Worm (Caenorhabditis elegans): Measurements from ENCODE around the gene ceh-53.

ceh-53 gene

ce11 chrIV:3524584-3525020 is 26.6 kb downstream of the ceh-53 start (continued):
- TF ChIP-seq elt-1 (tag; optimal IDR thresholded peaks at IDR 0.05) (no peak), egl-27 (tag; optimal IDR thresholded peaks at IDR 0.05) (no peak), alr-1 (tag; optimal IDR thresholded peaks at IDR 0.05) (no peak)

DNA sequence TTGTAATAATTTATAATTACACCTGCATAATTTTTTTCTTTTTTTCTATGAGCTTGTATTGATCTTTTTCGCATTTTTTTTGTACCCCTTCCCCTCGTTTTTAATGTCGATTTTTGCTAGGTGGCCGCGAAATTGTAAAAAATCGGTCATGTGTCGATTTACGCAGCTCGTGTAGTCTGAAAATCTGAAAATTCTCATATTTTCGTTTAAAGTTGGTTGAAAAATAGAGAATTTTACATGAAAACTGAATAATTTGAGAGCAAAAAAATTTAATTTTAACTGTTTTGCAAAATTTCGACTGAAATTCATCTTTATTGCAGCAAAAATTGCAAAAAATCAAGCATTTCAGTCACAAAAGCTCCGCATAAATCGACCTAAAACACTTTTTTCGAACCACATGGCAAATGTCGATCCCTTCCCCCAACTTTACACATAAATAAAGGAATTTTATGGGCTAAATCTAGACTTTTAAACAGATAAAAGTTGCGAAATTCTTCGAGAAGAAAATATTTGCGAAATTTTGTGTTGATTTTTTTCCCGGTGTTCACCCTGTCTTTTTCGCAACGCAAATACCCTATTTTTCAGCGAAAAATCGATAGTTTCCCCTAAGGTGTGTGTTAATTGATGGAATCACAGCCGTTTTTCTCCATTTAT is 28.3 kb downstream of the ceh-53 start:
- TF ChIP-seq unc-55 (GFP tag; optimal IDR thresholded peaks at IDR 0.05) (peak; percentile 6), snpc-4 (tag; optimal IDR thresholded peaks at IDR 0.05) (no peak), zag-1 (tag; optimal IDR thresholded peaks at IDR 0.05) (no peak), lsy-2 (tag; optimal IDR thresholded peaks at IDR 0.05) (peak in 1 of 2 experiments; percentile 8), ama-1 (optimal IDR thresholded peaks at IDR 0.05) (no peak)

DNA sequence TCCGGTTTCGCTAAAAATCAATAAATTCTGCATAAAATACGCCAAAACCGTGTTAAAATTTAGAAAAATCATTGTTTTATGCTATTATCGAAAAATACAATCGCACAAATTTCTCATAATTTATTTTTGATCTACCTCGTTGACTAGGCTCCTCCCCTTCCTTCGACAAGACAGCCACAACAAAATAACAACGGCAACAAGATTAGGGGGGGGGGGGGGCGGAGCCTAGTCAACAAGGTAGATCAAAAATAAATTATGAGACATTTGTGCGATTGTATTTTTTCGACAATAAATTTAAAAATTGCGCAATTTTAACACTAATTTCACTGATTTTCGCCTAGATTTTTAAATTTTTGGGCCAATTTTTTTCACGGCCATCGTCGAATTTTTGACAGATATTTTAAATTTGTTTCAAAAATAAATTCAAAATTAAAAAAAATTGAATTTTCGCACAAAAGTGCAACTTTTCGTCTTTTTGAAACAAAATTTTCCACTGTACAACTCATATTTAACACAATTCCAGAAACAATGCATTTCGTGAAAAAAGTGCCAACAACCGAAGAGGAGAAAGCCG is 28.9 kb downstream of the ceh-53 start, which contains the start of gene M57.2:
Gene M57.2 (plus strand): TSS at position 524 of the 574 bp plus-strand sequence.
- no peak for TF ChIP-seq nhr-237 (tag; optimal IDR thresholded peaks at IDR 0.05)
- no peak for TF ChIP-seq ceh-82 (tag; optimal IDR thresholded peaks at IDR 0.05)
- no peak for TF ChIP-seq nhr-23 (tag; optimal IDR thresholded peaks at IDR 0.05)
- TF ChIP-seq F13H6.1 (tag; optimal IDR thresholded peaks at IDR 0.05): no peak

ce11 chrIV:3527878-3528277 is 29.9 kb downstream of the ceh-53 start:
- no peak for TF ChIP-seq mab-5 (tag; optimal IDR thresholded peaks at IDR 0.05)
- TF ChIP-seq unc-39 (tag; optimal IDR thresholded peaks at IDR 0.05): no peak
- TF ChIP-seq elt-3 (tag; optimal IDR thresholded peaks at IDR 0.05): no peak
- no peak for TF ChIP-seq nhr-6 (tag; optimal IDR thresholded peaks at IDR 0.05)
- TF ChIP-seq ceh-82 (tag; optimal IDR thresholded peaks at IDR 0.05): no peak
- no peak for TF ChIP-seq unc-62 (GFP tag; optimal IDR thresholded peaks at IDR 0.05)
- TF ChIP-seq alr-1 (tag; optimal IDR thresholded peaks at IDR 0.05): no peak
- TF ChIP-seq C34F6.9 (tag; optimal IDR thresholded peaks at IDR 0.05): no peak
- TF ChIP-seq nhr-11 (tag; optimal IDR thresholded peaks at IDR 0.05): no peak
- TF ChIP-seq sma-3 (GFP tag; optimal IDR thresholded peaks at IDR 0.05): no peak
- TF ChIP-seq sma-9 (GFP tag; optimal IDR thresholded peaks at IDR 0.05): no peak
- TF ChIP-seq sma-9 (tag; optimal IDR thresholded peaks at IDR 0.05): no peak
- no peak for TF ChIP-seq nhr-21 (tag; optimal IDR thresholded peaks at IDR 0.05)

DNA sequence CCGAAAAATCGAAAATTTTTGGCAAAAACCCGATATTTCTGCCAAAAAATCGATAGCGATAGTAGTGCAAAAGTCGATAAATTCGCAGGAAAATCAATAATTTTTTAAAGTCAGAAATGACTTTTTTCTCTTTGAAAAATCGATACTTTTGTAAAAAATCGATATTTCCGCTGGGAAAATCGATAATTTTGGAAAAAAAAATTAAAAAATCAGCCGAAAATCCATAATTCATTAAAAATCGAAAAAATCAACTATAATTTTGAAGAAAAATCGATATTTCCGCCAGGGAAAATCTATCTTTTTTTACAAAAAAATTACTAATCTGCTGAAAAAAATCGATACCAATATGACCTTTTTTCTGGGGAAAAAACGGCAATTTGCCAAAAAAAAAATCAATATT is 33.5 kb downstream of the ceh-53 start:
- TF ChIP-seq alr-1 (tag; optimal IDR thresholded peaks at IDR 0.05): no peak
- TF ChIP-seq lin-39 (tag; optimal IDR thresholded peaks at IDR 0.05): no peak
- TF ChIP-seq unc-55 (GFP tag; optimal IDR thresholded peaks at IDR 0.05): no peak
- no peak for TF ChIP-seq nhr-237 (tag; optimal IDR thresholded peaks at IDR 0.05)
- TF ChIP-seq ztf-11 (tag; optimal IDR thresholded peaks at IDR 0.05): no peak
- no peak for TF ChIP-seq crh-2 (tag; optimal IDR thresholded peaks at IDR 0.05)
- no peak for TF ChIP-seq lin-11 (tag; optimal IDR thresholded peaks at IDR 0.05)
- TF ChIP-seq nhr-11 (tag; optimal IDR thresholded peaks at IDR 0.05): no peak
- no peak for TF ChIP-seq lin-13 (GFP tag; optimal IDR thresholded peaks at IDR 0.05)
- TF ChIP-seq zag-1 (tag; optimal IDR thresholded peaks at IDR 0.05): no peak
- TF ChIP-seq elt-1 (tag; optimal IDR thresholded peaks at IDR 0.05): no peak
- no peak for TF ChIP-seq R02D3.7 (tag; optimal IDR thresholded peaks at IDR 0.05)
- no peak for TF ChIP-seq nhr-77 (tag; optimal IDR thresholded peaks at IDR 0.05)
- TF ChIP-seq Y55F3AM.14 (GFP tag; optimal IDR thresholded peaks at IDR 0.05): no peak

DNA sequence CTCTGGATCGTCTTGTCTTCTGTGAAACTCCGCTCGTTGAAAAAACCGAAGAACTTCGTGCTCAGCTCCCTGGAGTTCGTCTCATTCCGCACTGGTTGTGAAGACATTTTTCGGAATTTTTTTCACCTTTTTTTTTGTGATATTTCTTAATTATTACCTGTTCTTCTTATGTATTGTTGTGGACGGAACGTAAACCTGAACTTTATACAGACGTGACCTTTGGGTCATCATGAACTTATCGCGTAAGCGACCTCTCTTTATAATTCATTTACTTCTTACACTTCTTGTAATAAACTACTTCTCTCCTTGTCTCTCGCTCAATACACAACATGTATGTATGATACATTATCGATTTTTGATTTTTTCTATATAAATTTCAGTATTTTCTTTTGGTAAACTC is 34.2 kb downstream of the ceh-53 start, which contains the start of gene M57.1:
Gene M57.1 (plus strand): TSS at position 301 of the 400 bp plus-strand sequence.
- TF ChIP-seq nhr-11 (tag; optimal IDR thresholded peaks at IDR 0.05): no peak
- TF ChIP-seq dmd-4 (tag; optimal IDR thresholded peaks at IDR 0.05): no peak
- no peak for TF ChIP-seq R02D3.7 (tag; optimal IDR thresholded peaks at IDR 0.05)
- TF ChIP-seq nhr-12 (tag; optimal IDR thresholded peaks at IDR 0.05): no peak
- no peak for TF ChIP-seq elt-3 (tag; optimal IDR thresholded peaks at IDR 0.05)
- TF ChIP-seq mbf-1 (tag; optimal IDR thresholded peaks at IDR 0.05): no peak
- no peak for TF ChIP-seq ZK546.5 (tag; optimal IDR thresholded peaks at IDR 0.05)
- no peak for TF ChIP-seq ztf-1 (GFP tag; conservative IDR thresholded peaks at IDR 0.05)
- TF ChIP-seq ama-1 (optimal IDR thresholded peaks at IDR 0.05): no peak
- TF ChIP-seq nhr-77 (tag; optimal IDR thresholded peaks at IDR 0.05): no peak
- TF ChIP-seq fos-1 (tag; optimal IDR thresholded peaks at IDR 0.05): no peak
- no peak for TF ChIP-seq ztf-4 (tag; optimal IDR thresholded peaks at IDR 0.05)
- no peak for TF ChIP-seq nhr-129 (tag; optimal IDR thresholded peaks at IDR 0.05)
- no peak for TF ChIP-seq lsy-2 (tag; optimal IDR thresholded peaks at IDR 0.05)
- TF ChIP-seq unc-39 (tag; optimal IDR thresholded peaks at IDR 0.05): no peak
- TF ChIP-seq egl-27 (tag; optimal IDR thresholded peaks at IDR 0.05): no peak
- no peak for TF ChIP-seq peb-1 (tag; optimal IDR thresholded peaks at IDR 0.05)
- TF ChIP-seq nhr-23 (tag; optimal IDR thresholded peaks at IDR 0.05): no peak
- no peak for TF ChIP-seq zag-1 (tag; optimal IDR thresholded peaks at IDR 0.05)

All from whole organism, L2 larva.